Fruit fly (Drosophila melanogaster) whole organism, pupa: ENCODE data around the gene iav.

Source experiments
- CG10348 ChIP-seq: fragments of 200-800 bp; sonication (Bioruptor generic); IDR thresholded peaks from 2 replicates; pipeline ENCODE4 v1.3.6; 2022; ENCODE audit warnings: missing biosample characterization, missing genetic modification characterization
- CG12605 ChIP-seq: fragments of 200-800 bp; sonication (Bioruptor generic); IDR thresholded peaks from 2 replicates; pipeline ENCODE4 v1.3.6; 2022; ENCODE audit warnings: missing biosample characterization, missing genetic modification characterization
- CG13204 ChIP-seq: fragments of 200-800 bp; sonication (Bioruptor generic); optimal IDR thresholded peaks from 2 replicates; lab custom pipeline; 2018; ENCODE audit warnings: missing biosample characterization, mild to moderate bottlenecking, missing genetic modification characterization, moderate library complexity
- CG14655 ChIP-seq: fragments of 200-800 bp; sonication (Bioruptor generic); optimal IDR thresholded peaks from 3 replicates; lab custom pipeline; 2017; ENCODE audit warnings: mild to moderate bottlenecking, missing biosample characterization, missing genetic modification reagents, missing genetic modification characterization
- CG15710 ChIP-seq: fragments of 200-800 bp; sonication (Bioruptor generic); optimal IDR thresholded peaks from 2 replicates; lab custom pipeline; 2018; ENCODE audit warnings: missing biosample characterization, mild to moderate bottlenecking, missing genetic modification characterization, moderate library complexity
- CG17806 ChIP-seq: fragments of 200-800 bp; sonication (Bioruptor generic); optimal IDR thresholded peaks from 2 replicates; lab custom pipeline; 2018; ENCODE audit warnings: missing biosample characterization, mild to moderate bottlenecking, missing genetic modification characterization, moderate library complexity
- CG32121 ChIP-seq: fragments of 200-800 bp; sonication (Bioruptor generic); IDR thresholded peaks from 2 replicates; pipeline ENCODE4 v1.3.6; 2022; ENCODE audit warnings: missing biosample characterization, missing genetic modification characterization
- CG34367 ChIP-seq: fragments of 200-800 bp; sonication (Bioruptor generic); optimal IDR thresholded peaks from 2 replicates; lab custom pipeline; 2018; ENCODE audit warnings: missing biosample characterization, mild to moderate bottlenecking, missing genetic modification characterization
- CG4496 ChIP-seq: fragments of 200-800 bp; sonication (Bioruptor generic); IDR thresholded peaks from 3 replicates; pipeline ENCODE4 v1.3.6; 2022; ENCODE audit warnings: missing biosample characterization, missing genetic modification characterization
- CG8159 ChIP-seq: fragments of 200-800 bp; sonication (Bioruptor generic); optimal IDR thresholded peaks from 3 replicates; lab custom pipeline; 2018; ENCODE audit warnings: missing biosample characterization, mild to moderate bottlenecking, missing genetic modification characterization, moderate library complexity
- CG8301 ChIP-seq: fragments of 200-800 bp; sonication (Bioruptor generic); optimal IDR thresholded peaks from 2 replicates; lab custom pipeline; 2018; ENCODE audit warnings: missing biosample characterization, mild to moderate bottlenecking, missing genetic modification characterization
- CG9948 ChIP-seq: fragments of 200-800 bp; sonication (Bioruptor generic); optimal IDR thresholded peaks from 2 replicates; lab custom pipeline; 2018; ENCODE audit warnings: missing biosample characterization, mild to moderate bottlenecking, missing genetic modification characterization, moderate library complexity
- D1 ChIP-seq: fragments of 200-800 bp; sonication (Bioruptor generic); optimal IDR thresholded peaks from 2 replicates; lab custom pipeline; 2018; ENCODE audit warnings: missing biosample characterization, mild to moderate bottlenecking, missing genetic modification characterization, moderate library complexity
- EcR ChIP-seq: fragments of 200-800 bp; sonication (Bioruptor generic); optimal IDR thresholded peaks from 3 replicates; lab custom pipeline; 2019; ENCODE audit warnings: missing biosample characterization, missing genetic modification characterization, mild to moderate bottlenecking, moderate library complexity, missing genetic modification reagents
- Ets98B ChIP-seq: fragments of 200-800 bp; sonication (Bioruptor generic); IDR thresholded peaks from 2 replicates; pipeline ENCODE4 v1.3.6; 2022; ENCODE audit warnings: missing biosample characterization, missing genetic modification characterization
- Pif1A ChIP-seq: fragments of 200-800 bp; sonication (Bioruptor generic); optimal IDR thresholded peaks from 3 replicates; lab custom pipeline; 2016; ENCODE audit warnings: missing biosample characterization, missing genetic modification characterization
- Pif1B ChIP-seq: fragments of 200-800 bp; sonication (Bioruptor generic); optimal IDR thresholded peaks from 3 replicates; lab custom pipeline; 2016; ENCODE audit warnings: missing biosample characterization, missing genetic modification characterization
- Snoo ChIP-seq: fragments of 200-800 bp; sonication (Bioruptor generic); optimal IDR thresholded peaks from 3 replicates; lab custom pipeline; 2017; ENCODE audit warnings: missing biosample characterization, mild to moderate bottlenecking, missing genetic modification characterization, inconsistent platforms
- fd96Ca ChIP-seq: fragments of 200-800 bp; sonication (Bioruptor generic); IDR thresholded peaks from 3 replicates; pipeline ENCODE4 v1.3.6; 2022; ENCODE audit warnings: missing biosample characterization, missing genetic modification characterization
- gl ChIP-seq: fragments of 200-800 bp; sonication (Bioruptor generic); optimal IDR thresholded peaks from 2 replicates; lab custom pipeline; 2018; ENCODE audit warnings: missing biosample characterization, mild to moderate bottlenecking, missing genetic modification characterization
- rn ChIP-seq: fragments of 200-800 bp; sonication (Bioruptor generic); IDR thresholded peaks from 2 replicates; pipeline ENCODE4 v1.3.6; 2022; ENCODE audit warnings: missing biosample characterization, missing genetic modification characterization

The iav gene

DNA sequence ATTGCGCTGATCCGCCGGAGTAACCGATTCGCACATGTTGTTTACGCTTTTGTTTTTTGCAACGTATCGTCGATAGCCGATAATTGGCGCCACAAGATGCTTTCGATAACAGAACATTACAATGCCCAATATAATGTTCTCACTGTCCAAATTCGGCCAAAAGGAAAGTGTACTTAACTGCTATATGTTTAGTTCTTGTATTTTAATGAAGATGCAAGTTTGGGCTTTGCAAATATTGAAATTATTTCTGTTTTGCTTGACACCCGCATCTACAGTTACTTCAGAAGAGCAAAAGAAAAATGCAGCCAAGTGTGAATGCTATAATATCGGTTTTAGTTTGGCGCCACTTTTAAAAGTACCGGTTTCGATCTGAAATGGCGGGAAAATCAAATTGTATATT is 38.8 kb downstream of the iav start:
- TF ChIP-seq CG13204 (GFP tag; lab: Kevin White, UChicago) (peak; percentile 68), D1 (peak; percentile 53), Ets98B (GFP tag; lab: Robert Waterston, UW) (peak; percentile 85), Snoo (tag; lab: Kevin White, UChicago) (peak; percentile 91), CG15710 (peak; percentile 92), Pif1B (GFP tag; lab: Kevin White, UChicago) (peak; percentile 88), CG10348 (GFP tag; lab: Robert Waterston, UW) (peak; percentile 76), CG8159 (peak; percentile 93), Pif1A (GFP tag; lab: Kevin White, UChicago) (peak; percentile 92), rn (peak; percentile 68), gl (tag; lab: Kevin White, UChicago) (peak; percentile 81), EcR (GFP tag; lab: Kevin White, UChicago) (peak; percentile 47), CG12605 (GFP tag; lab: Robert Waterston, UW) (peak; percentile 78), CG4496 (GFP tag; lab: Robert Waterston, UW) (peak; percentile 93), CG9948 (tag; lab: Kevin White, UChicago) (peak; percentile 92), CG32121 (GFP tag; lab: Robert Waterston, UW) (peak; percentile 87), CG17806 (peak; percentile 90), fd96Ca (GFP tag; lab: Robert Waterston, UW) (peak; percentile 91), CG14655 (peak; percentile 93), CG34367 (peak; percentile 91), CG8301 (tag; lab: Kevin White, UChicago) (peak; percentile 90)

DNA sequence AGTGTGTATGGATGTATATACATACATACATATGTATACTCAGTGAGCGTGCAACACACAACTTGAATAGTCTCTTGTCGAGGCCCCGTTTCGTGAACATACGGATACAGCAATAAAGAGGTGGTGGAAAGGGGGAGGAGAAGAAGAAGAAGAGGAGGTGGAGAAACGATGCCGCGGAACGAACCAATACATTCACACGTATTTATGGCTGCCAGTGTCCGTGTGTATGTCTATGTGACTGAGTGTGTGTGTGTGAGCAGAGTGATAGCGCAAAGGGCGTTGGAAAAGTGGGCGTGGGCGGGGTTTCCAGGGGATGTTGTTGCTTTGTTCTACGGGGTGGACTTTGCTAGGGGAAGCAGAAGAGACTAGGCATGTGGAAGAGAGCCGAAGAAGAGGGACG is 39.6 kb downstream of the iav start:
- TF ChIP-seq rn (no peak), CG15710 (peak; percentile 37), fd96Ca (GFP tag; lab: Robert Waterston, UW) (no peak), Ets98B (GFP tag; lab: Robert Waterston, UW) (no peak; the same call in 1 of the 2 replicates), CG10348 (GFP tag; lab: Robert Waterston, UW) (no peak), Pif1A (GFP tag; lab: Kevin White, UChicago) (no peak), CG8159 (no peak), gl (tag; lab: Kevin White, UChicago) (peak; percentile 38), EcR (GFP tag; lab: Kevin White, UChicago) (peak; percentile 63), D1 (no peak), Snoo (tag; lab: Kevin White, UChicago) (no peak), CG14655 (peak; percentile 6), CG34367 (no peak), CG32121 (GFP tag; lab: Robert Waterston, UW) (no peak; the same call in 1 of the 2 replicates), CG8301 (tag; lab: Kevin White, UChicago) (no peak), CG9948 (tag; lab: Kevin White, UChicago) (no peak), CG4496 (GFP tag; lab: Robert Waterston, UW) (0 out of 3 replicates have a peak, but pooled peaks have one; percentile 46), Pif1B (GFP tag; lab: Kevin White, UChicago) (no peak), CG13204 (GFP tag; lab: Kevin White, UChicago) (peak; percentile 66), CG17806 (no peak), CG12605 (GFP tag; lab: Robert Waterston, UW) (peak; percentile 29; the same call in 1 of the 2 replicates)

DNA sequence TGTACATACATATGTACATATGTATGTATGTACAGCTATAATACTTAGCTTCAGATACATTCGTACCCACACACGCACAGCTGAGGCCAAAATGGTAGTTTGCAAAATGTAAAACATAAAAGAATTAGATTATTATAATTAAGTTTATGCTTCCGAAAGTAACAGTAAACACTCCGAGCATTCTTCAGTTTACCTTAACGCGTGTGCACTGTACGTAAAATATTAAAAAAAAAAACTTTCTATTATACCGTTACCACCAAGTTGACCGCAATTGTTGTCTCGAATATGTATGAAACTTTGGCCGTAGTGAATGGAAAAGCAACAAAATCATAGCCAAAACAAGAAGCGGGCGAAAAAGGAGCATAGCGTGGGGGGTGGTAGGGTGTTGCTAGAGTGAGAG is 40.8 kb downstream of the iav start:
- TF ChIP-seq CG34367 (peak; percentile 62), CG14655 (peak; percentile 85), CG9948 (tag; lab: Kevin White, UChicago) (peak; percentile 79), fd96Ca (GFP tag; lab: Robert Waterston, UW) (peak; percentile 93), Ets98B (GFP tag; lab: Robert Waterston, UW) (peak; percentile 88), CG4496 (GFP tag; lab: Robert Waterston, UW) (peak; percentile 91), CG13204 (GFP tag; lab: Kevin White, UChicago) (no peak), rn (peak; percentile 50), CG8301 (tag; lab: Kevin White, UChicago) (peak; percentile 78), CG32121 (GFP tag; lab: Robert Waterston, UW) (peak; percentile 88), CG15710 (peak; percentile 61), Pif1B (GFP tag; lab: Kevin White, UChicago) (peak; percentile 85), CG12605 (GFP tag; lab: Robert Waterston, UW) (peak; percentile 72; the same call in 1 of the 2 replicates), EcR (GFP tag; lab: Kevin White, UChicago) (no peak), Pif1A (GFP tag; lab: Kevin White, UChicago) (peak; percentile 84), CG8159 (peak; percentile 81), D1 (peak; percentile 13), CG17806 (peak; percentile 72), Snoo (tag; lab: Kevin White, UChicago) (peak; percentile 60), gl (tag; lab: Kevin White, UChicago) (no peak), CG10348 (GFP tag; lab: Robert Waterston, UW) (no peak; the same call in 1 of the 2 replicates)

DNA sequence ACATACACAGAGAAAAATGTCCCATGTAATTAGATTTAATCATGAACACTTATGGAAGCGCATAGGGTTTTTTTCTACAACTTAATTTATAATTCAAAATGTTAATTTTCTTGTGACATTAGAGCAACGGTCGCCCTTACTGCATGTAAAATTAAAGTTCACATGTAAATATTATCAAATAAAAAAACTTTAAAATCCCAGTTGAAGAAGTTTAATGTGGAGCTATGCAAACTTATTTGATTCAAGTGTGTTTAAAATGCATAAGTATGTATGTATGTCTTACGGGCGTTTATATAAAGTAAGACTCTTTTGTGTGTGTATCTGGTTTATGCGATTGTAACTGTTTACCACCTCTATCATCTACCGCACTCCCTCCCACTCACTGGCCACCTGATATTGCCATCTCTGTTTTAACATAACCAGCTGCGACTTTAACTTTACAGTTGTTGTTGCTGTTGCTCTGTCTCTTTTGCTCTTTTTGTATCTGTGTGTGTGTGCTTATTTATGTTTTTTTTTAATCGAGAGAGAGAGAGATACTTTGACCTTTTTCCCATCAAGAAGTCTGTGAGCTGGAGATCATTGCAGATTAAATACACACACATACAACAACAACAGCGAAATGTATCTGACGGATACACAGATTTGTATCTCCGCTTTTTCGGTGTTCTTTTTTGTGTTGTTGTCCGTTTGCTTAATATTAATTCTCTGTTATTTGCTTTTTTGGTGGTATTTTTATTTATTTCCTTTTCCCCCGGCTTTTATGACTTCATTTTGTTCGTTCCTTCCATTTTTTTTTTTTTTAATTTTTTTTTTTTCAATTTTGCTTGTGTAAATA is 41.8 kb downstream of the iav start:
- peak; percentile 90 for TF ChIP-seq Pif1B (GFP tag; lab: Kevin White, UChicago)
- TF ChIP-seq CG34367, result peak; percentile 68
- peak; percentile 69 for TF ChIP-seq D1
- peak; percentile 87 for TF ChIP-seq CG9948 (tag; lab: Kevin White, UChicago)
- 0 out of 2 replicates have a peak, but pooled peaks have one; percentile 17 for TF ChIP-seq rn
- TF ChIP-seq CG14655, result peak; percentile 86
- peak; percentile 73 for TF ChIP-seq CG17806
- peak; percentile 91 for TF ChIP-seq Pif1A (GFP tag; lab: Kevin White, UChicago)
- TF ChIP-seq Snoo (tag; lab: Kevin White, UChicago), result peak; percentile 88
- TF ChIP-seq CG8159, result peak; percentile 83
- peak; percentile 44; the same call in 1 of the 2 replicates for TF ChIP-seq Ets98B (GFP tag; lab: Robert Waterston, UW)
- peak; percentile 79 for TF ChIP-seq CG32121 (GFP tag; lab: Robert Waterston, UW)
- peak; percentile 87 for TF ChIP-seq CG15710
- peak; percentile 54 for TF ChIP-seq EcR (GFP tag; lab: Kevin White, UChicago)
- TF ChIP-seq CG10348 (GFP tag; lab: Robert Waterston, UW), result no peak
- peak; percentile 78 for TF ChIP-seq CG8301 (tag; lab: Kevin White, UChicago)
- no peak for TF ChIP-seq CG12605 (GFP tag; lab: Robert Waterston, UW)
- peak; percentile 49 for TF ChIP-seq gl (tag; lab: Kevin White, UChicago)
- no peak for TF ChIP-seq fd96Ca (GFP tag; lab: Robert Waterston, UW)
- TF ChIP-seq CG4496 (GFP tag; lab: Robert Waterston, UW), result no peak; the same call in 1 of the 3 replicates
- peak; percentile 30 for TF ChIP-seq CG13204 (GFP tag; lab: Kevin White, UChicago)
